Worm (Caenorhabditis elegans) whole organism, L1 larva: ENCODE data around the gene srt-42.
A peak's percentile ranks its signal among the peaks of the same experiment; 100 is the strongest.

Source experiments
- F16B12.6 ChIP-seq: fragments of 150-350 bp; optimal IDR thresholded peaks from 2 replicates; lab custom pipeline; 2014; ENCODE audit warnings: missing biosample characterization, missing genetic modification characterization
- aha-1 ChIP-seq: fragments of 150-350 bp; optimal IDR thresholded peaks from 2 replicates; lab custom pipeline; 2014; ENCODE audit warnings: missing biosample characterization, missing genetic modification characterization
- blmp-1 ChIP-seq: fragments of 150-350 bp; optimal IDR thresholded peaks from 2 replicates; lab custom pipeline; 2014; ENCODE audit warnings: missing biosample characterization, missing genetic modification characterization
- ceh-8 ChIP-seq: fragments of 200-800 bp; sonication (Bioruptor generic); optimal IDR thresholded peaks from 2 replicates; lab custom pipeline; 2018; ENCODE audit warnings: mild to moderate bottlenecking, missing genetic modification characterization, moderate library complexity, missing compliant biosample characterization
- ceh-82 ChIP-seq, 3 experiments: fragments of 150-350 bp in 1 of 3; sonication (generic microtip) in 2 of 3; optimal IDR thresholded peaks; 2 replicates each; lab custom pipeline; 2014 to 2017; ENCODE audit warnings: missing biosample characterization in 3 of 3, missing genetic modification characterization in 3 of 3
- ceh-90 ChIP-seq: sonication (generic microtip); optimal IDR thresholded peaks from 2 replicates; lab custom pipeline; 2016; ENCODE audit warnings: missing genetic modification characterization, missing compliant biosample characterization
- efl-1 ChIP-seq, 4 experiments: fragments of 150-350 bp; optimal IDR thresholded peaks in 3 of 4; peaks in 1 of 4; 1 replicate in 1 of 4; 2 replicates in 3 of 4; lab custom pipeline; 2014; ENCODE audit warnings: missing biosample characterization in 2 of 4, missing genetic modification characterization in 2 of 4, missing genetic modification reagents in 2 of 4
- lin-35 ChIP-seq, 2 experiments: fragments of 150-350 bp; optimal IDR thresholded peaks; 2 replicates each; lab custom pipeline; 2014; ENCODE audit warnings: missing biosample characterization in 2 of 2, missing genetic modification characterization in 2 of 2, missing genetic modification reagents in 2 of 2
- nhr-19 ChIP-seq: fragments of 200-800 bp; sonication (Bioruptor generic); conservative IDR thresholded peaks from 2 replicates; pipeline ENCODE4 v1.3.6; 2022; ENCODE audit warnings: missing genetic modification characterization, missing compliant biosample characterization
- nhr-237 ChIP-seq: fragments of 150-350 bp; optimal IDR thresholded peaks from 2 replicates; lab custom pipeline; 2014; ENCODE audit warnings: missing biosample characterization, missing genetic modification characterization
- nhr-85 ChIP-seq: sonication (generic microtip); peaks from one replicate; lab custom pipeline; 2016; ENCODE audit warnings: missing genetic modification characterization, inconsistent platforms, missing compliant biosample characterization
- pax-3 ChIP-seq: fragments of 200-800 bp; sonication (Bioruptor generic); optimal IDR thresholded peaks from 2 replicates; lab custom pipeline; 2018; ENCODE audit warnings: mild to moderate bottlenecking, missing genetic modification characterization, moderate library complexity, missing compliant biosample characterization
- tlp-1 ChIP-seq: fragments of 150-350 bp; optimal IDR thresholded peaks from 2 replicates; lab custom pipeline; 2014; ENCODE audit warnings: missing biosample characterization, missing genetic modification characterization
- unc-130 ChIP-seq: fragments of 150-350 bp; optimal IDR thresholded peaks from 2 replicates; lab custom pipeline; 2017; ENCODE audit warnings: missing biosample characterization, missing genetic modification characterization, inconsistent platforms
- xbp-1 ChIP-seq: sonication (generic microtip); optimal IDR thresholded peaks from 2 replicates; lab custom pipeline; 2016; ENCODE audit warnings: missing genetic modification characterization, missing compliant biosample characterization

The srt-42 gene

DNA sequence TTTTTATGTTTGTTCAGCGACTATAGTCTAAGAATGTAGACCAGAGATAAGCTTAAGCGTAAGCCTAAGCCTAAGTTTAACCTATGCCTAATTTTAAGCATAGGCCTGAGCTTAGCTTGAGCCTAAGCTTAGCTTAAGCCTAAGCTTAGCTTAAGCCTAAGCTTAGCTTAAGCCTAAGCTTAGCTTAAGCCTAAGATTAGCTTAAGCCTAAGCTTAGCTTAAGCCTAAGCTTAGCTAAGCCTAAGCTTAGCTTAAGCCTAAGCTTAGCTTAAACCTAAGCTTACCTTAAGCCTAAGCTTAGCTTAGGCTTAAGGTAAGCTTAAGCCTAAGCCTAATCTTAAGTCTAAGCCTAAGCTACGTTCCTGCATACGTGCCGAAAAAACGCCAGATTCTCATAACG is 41.3 kb downstream of the srt-42 start:
- TF ChIP-seq pax-3 (tag; lab: Kevin White, UChicago), result no peak
- TF ChIP-seq nhr-237 (tag; lab: Kevin White, UChicago), result no peak
- no peak for TF ChIP-seq nhr-19 (GFP tag; lab: Robert Waterston, UW)
- TF ChIP-seq tlp-1, result no peak
- TF ChIP-seq F16B12.6 (tag; lab: Kevin White, UChicago), result no peak
- no peak for TF ChIP-seq nhr-85
- TF ChIP-seq ceh-8 (GFP tag; lab: Kevin White, UChicago), result no peak

DNA sequence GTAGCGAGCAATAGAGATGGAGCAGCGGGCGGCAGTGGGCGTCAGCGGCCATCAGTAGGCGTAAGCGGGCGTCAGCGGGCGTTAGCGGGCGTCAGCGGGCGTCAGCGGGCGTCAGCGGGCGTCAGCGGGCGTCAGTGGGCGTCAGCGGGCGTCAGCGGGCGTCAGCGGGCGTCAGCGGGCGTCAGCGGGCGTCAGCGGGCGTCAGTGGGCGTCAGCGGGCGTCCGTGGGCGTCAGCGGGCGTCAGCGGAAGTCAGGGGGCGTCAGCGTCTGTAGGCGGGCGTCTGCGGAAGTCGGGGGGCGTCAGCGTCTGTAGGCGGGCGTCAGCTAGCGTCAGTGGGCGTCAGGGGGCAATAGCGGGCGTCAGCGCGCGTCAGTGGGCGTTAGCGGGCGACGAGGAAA is 42.7 kb downstream of the srt-42 start:
- TF ChIP-seq ceh-8 (GFP tag; lab: Kevin White, UChicago), result peak; percentile 57

DNA sequence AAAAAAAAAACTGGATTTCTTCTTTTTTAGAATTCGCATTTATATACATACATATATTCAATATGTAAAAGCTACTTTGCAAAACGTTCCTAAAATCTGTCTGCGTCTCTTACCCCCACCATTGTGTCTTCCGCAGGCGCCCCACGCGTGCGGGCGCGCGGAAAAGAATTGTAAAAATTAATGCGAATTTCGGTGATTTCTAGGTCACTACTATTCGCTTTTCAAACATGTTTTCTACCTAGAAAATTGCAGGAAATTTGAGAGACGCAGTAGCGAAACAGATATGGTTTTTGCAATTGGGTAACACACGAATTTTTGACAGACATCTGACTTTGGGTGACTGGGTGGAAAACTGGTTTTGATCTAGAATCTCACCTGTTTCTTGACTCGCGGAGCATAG is 47.8 kb downstream of the srt-42 start:
- TF ChIP-seq unc-130 (tag; lab: Kevin White, UChicago) (no peak), blmp-1 (tag; lab: Kevin White, UChicago) (peak; percentile 88), lin-35 (GFP tag; optimal IDR thresholded peaks at IDR 0.05; lab: Kevin White, UChicago) (peak in 1 of 2 experiments; percentile 7)

DNA sequence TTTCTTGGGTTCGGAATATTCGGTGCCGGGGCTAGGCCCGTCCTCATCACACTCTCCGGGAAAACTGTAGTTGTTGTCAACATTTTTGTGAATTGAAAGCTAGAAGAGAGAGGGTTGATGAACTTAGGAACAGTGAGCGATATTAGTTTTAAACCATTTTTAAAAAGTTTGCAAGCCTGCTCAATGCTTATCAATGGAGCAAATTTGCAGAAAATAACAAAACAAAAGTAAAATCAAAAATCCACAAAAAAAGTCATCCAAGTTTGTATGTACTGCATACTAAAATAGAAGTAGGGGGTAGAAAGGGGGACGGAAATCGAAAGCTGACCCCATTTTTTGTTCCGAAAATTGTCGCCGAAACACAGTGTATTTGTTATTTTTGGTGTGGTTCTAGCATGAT is 48.9 kb downstream of the srt-42 start, which contains the start of gene T10B5.10:
Gene T10B5.10 (minus strand): TSS at position 101 of the 400 bp plus-strand sequence.
- TF ChIP-seq efl-1 (optimal IDR thresholded peaks at IDR 0.05; lab: Kevin White, UChicago), result no peak
- peak in 1 of 2 experiments; percentile 51 for TF ChIP-seq efl-1 (GFP tag; optimal IDR thresholded peaks at IDR 0.05 in 1 of 2; lab: Kevin White, UChicago)
- no peak for TF ChIP-seq nhr-237 (tag; lab: Kevin White, UChicago)
- peak; percentile 70 for TF ChIP-seq blmp-1 (tag; lab: Kevin White, UChicago)

DNA sequence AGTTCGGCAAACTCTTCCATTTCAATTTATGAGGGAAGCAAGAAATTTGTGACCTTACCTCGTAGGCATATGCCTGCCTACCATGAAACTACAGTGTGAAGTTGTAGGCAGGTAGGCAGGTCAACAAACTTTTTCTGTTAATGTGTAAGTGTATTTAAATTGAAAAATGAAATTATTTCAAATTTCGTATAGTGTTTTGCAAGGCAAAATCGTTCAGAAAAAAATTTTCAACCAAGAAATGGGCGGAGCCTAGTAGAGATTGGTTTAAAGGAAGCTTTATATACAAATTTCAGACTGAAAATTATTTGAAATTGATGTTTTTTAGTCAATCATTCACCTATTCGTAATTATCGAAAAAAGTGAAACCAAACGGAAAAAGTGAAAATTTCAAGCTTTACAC is 50.6 kb downstream of the srt-42 start:
- no peak for TF ChIP-seq ceh-82 (tag; optimal IDR thresholded peaks at IDR 0.05; lab: Kevin White, UChicago)
- TF ChIP-seq ceh-90 (tag; lab: Kevin White, UChicago), result no peak
- TF ChIP-seq F16B12.6 (tag; lab: Kevin White, UChicago), result no peak
- TF ChIP-seq efl-1 (optimal IDR thresholded peaks at IDR 0.05; lab: Kevin White, UChicago), result no peak
- TF ChIP-seq efl-1 (GFP tag; optimal IDR thresholded peaks at IDR 0.05 in 1 of 2; lab: Kevin White, UChicago), result peak in 1 of 2 experiments; percentile 52
- TF ChIP-seq xbp-1 (tag; lab: Kevin White, UChicago), result no peak
- no peak for TF ChIP-seq aha-1 (tag; lab: Kevin White, UChicago)
- no peak for TF ChIP-seq lin-35 (GFP tag; optimal IDR thresholded peaks at IDR 0.05; lab: Kevin White, UChicago)
